Worm (Caenorhabditis elegans) whole organism, L3 larva: ENCODE data around the gene best-22.

Experiments used
- R02D3.7 ChIP-seq: fragments of 150-350 bp; optimal IDR thresholded peaks from 2 replicates; lab custom pipeline; 2014; ENCODE audit warnings: missing biosample characterization, missing genetic modification characterization
- aly-2 ChIP-seq: fragments of 150-350 bp; optimal IDR thresholded peaks from 2 replicates; lab custom pipeline; 2014; ENCODE audit warnings: missing biosample characterization, missing genetic modification characterization
- ceh-16 ChIP-seq: sonication (generic microtip); optimal IDR thresholded peaks from 2 replicates; lab custom pipeline; 2017; ENCODE audit warnings: missing biosample characterization, missing genetic modification characterization
- ceh-82 ChIP-seq: fragments of 150-350 bp; optimal IDR thresholded peaks from 2 replicates; lab custom pipeline; 2014; ENCODE audit warnings: missing biosample characterization, missing genetic modification characterization
- ceh-9 ChIP-seq: sonication (generic microtip); optimal IDR thresholded peaks from 2 replicates; lab custom pipeline; 2018; ENCODE audit warnings: missing biosample characterization, missing genetic modification characterization
- daf-12 ChIP-seq: fragments of 150-350 bp; optimal IDR thresholded peaks from 2 replicates; lab custom pipeline; 2014; ENCODE audit warnings: missing biosample characterization, missing genetic modification reagents, missing genetic modification characterization
- egl-27 ChIP-seq: sonication (generic microtip); optimal IDR thresholded peaks from 4 replicates; lab custom pipeline; 2017; ENCODE audit warnings: missing biosample characterization, missing genetic modification reagents, missing genetic modification characterization
- egl-5 ChIP-seq: fragments of 150-350 bp; optimal IDR thresholded peaks from 2 replicates; lab custom pipeline; 2017; ENCODE audit warnings: missing biosample characterization, missing genetic modification reagents, missing genetic modification characterization, inconsistent platforms
- elt-1 ChIP-seq: fragments of 150-350 bp; optimal IDR thresholded peaks from 2 replicates; lab custom pipeline; 2014; ENCODE audit warnings: missing biosample characterization, missing genetic modification characterization
- elt-2 ChIP-seq: sonication (generic microtip); optimal IDR thresholded peaks from 2 replicates; lab custom pipeline; 2016; ENCODE audit warnings: missing genetic modification reagents, mild to moderate bottlenecking, missing genetic modification characterization, missing compliant biosample characterization
- eor-1 ChIP-seq, 2 experiments: fragments of 150-350 bp; optimal IDR thresholded peaks; 2 replicates each; lab custom pipeline; 2014 to 2018; ENCODE audit warnings: missing biosample characterization in 2 of 2, missing genetic modification characterization in 2 of 2
- fkh-10 ChIP-seq: sonication (generic microtip); optimal IDR thresholded peaks from 2 replicates; lab custom pipeline; 2017; ENCODE audit warnings: missing biosample characterization, missing genetic modification reagents, missing genetic modification characterization
- fkh-2 ChIP-seq: fragments of 150-350 bp; optimal IDR thresholded peaks from 2 replicates; lab custom pipeline; 2014; ENCODE audit warnings: missing biosample characterization, missing genetic modification reagents, missing genetic modification characterization
- jun-1 ChIP-seq: fragments of 150-350 bp; optimal IDR thresholded peaks from 2 replicates; lab custom pipeline; 2014; ENCODE audit warnings: missing biosample characterization, missing genetic modification reagents, missing genetic modification characterization
- lin-15B ChIP-seq: fragments of 150-350 bp; optimal IDR thresholded peaks from 2 replicates; lab custom pipeline; 2014; ENCODE audit warnings: missing biosample characterization, missing genetic modification characterization
- lin-39 ChIP-seq: fragments of 150-350 bp; optimal IDR thresholded peaks from 2 replicates; lab custom pipeline; 2018; ENCODE audit warnings: missing biosample characterization, missing genetic modification reagents, missing genetic modification characterization
- lsy-12 ChIP-seq: sonication (generic microtip); optimal IDR thresholded peaks from 2 replicates; lab custom pipeline; 2016; ENCODE audit warnings: mild to moderate bottlenecking, missing genetic modification characterization, missing compliant biosample characterization
- mdl-1 ChIP-seq: fragments of 150-350 bp; optimal IDR thresholded peaks from 2 replicates; lab custom pipeline; 2014; ENCODE audit warnings: missing biosample characterization, missing genetic modification characterization
- mml-1 ChIP-seq: fragments of 150-350 bp; sonication (generic microtip); optimal IDR thresholded peaks from 3 replicates; lab custom pipeline; 2014; ENCODE audit warnings: missing biosample characterization, missing genetic modification characterization
- nfya-1 ChIP-seq: sonication (generic microtip); optimal IDR thresholded peaks from 2 replicates; lab custom pipeline; 2017; ENCODE audit warnings: missing genetic modification characterization, mild to moderate bottlenecking, missing compliant biosample characterization, antibody characterized with exemption, moderate library complexity; ENCODE audit not compliant: insufficient read depth
- nhr-11 ChIP-seq: fragments of 150-350 bp; optimal IDR thresholded peaks from 2 replicates; lab custom pipeline; 2014; ENCODE audit warnings: missing biosample characterization, missing genetic modification characterization
- nhr-23 ChIP-seq: fragments of 150-350 bp; optimal IDR thresholded peaks from 2 replicates; lab custom pipeline; 2014; ENCODE audit warnings: missing biosample characterization, missing genetic modification reagents, missing genetic modification characterization
- nhr-237 ChIP-seq: fragments of 150-350 bp; optimal IDR thresholded peaks from 2 replicates; lab custom pipeline; 2014; ENCODE audit warnings: missing biosample characterization, missing genetic modification characterization
- nhr-25 ChIP-seq: sonication (generic microtip); optimal IDR thresholded peaks from 2 replicates; lab custom pipeline; 2017; ENCODE audit warnings: missing biosample characterization, missing genetic modification characterization
- nhr-28 ChIP-seq: fragments of 150-350 bp; optimal IDR thresholded peaks from 2 replicates; lab custom pipeline; 2014; ENCODE audit warnings: missing biosample characterization, missing genetic modification characterization
- nhr-67 ChIP-seq: fragments of 150-350 bp; optimal IDR thresholded peaks from 2 replicates; lab custom pipeline; 2014; ENCODE audit warnings: missing biosample characterization, missing genetic modification characterization
- nhr-76 ChIP-seq: fragments of 150-350 bp; sonication (generic microtip); optimal IDR thresholded peaks from 5 replicates; lab custom pipeline; 2014; ENCODE audit warnings: missing biosample characterization, missing genetic modification characterization
- nhr-77 ChIP-seq: fragments of 150-350 bp; optimal IDR thresholded peaks from 2 replicates; lab custom pipeline; 2014; ENCODE audit warnings: missing biosample characterization, missing genetic modification characterization
- pha-4 ChIP-seq: fragments of 150-350 bp; optimal IDR thresholded peaks from 2 replicates; lab custom pipeline; 2014; ENCODE audit warnings: missing biosample characterization, missing genetic modification reagents, missing genetic modification characterization
- pqm-1 ChIP-seq: fragments of 150-350 bp; optimal IDR thresholded peaks from 2 replicates; lab custom pipeline; 2017; ENCODE audit warnings: missing biosample characterization, missing genetic modification characterization, inconsistent platforms
- sea-2 ChIP-seq: fragments of 150-350 bp; sonication (generic microtip); optimal IDR thresholded peaks from 4 replicates; lab custom pipeline; 2014; ENCODE audit warnings: missing biosample characterization, missing genetic modification reagents, missing genetic modification characterization
- snpc-4 ChIP-seq: fragments of 150-350 bp; optimal IDR thresholded peaks from 2 replicates; lab custom pipeline; 2014; ENCODE audit warnings: missing biosample characterization, missing genetic modification characterization
- tbx-2 ChIP-seq: sonication (generic microtip); optimal IDR thresholded peaks from 2 replicates; lab custom pipeline; 2016; ENCODE audit warnings: mild to moderate bottlenecking, missing genetic modification characterization, missing compliant biosample characterization
- unc-39 ChIP-seq: sonication (generic microtip); optimal IDR thresholded peaks from 4 replicates; lab custom pipeline; 2017; ENCODE audit warnings: missing biosample characterization, missing genetic modification characterization
- zag-1 ChIP-seq: fragments of 150-350 bp; optimal IDR thresholded peaks from 2 replicates; lab custom pipeline; 2014; ENCODE audit warnings: missing biosample characterization, missing genetic modification characterization
- ztf-4 ChIP-seq: fragments of 150-350 bp; optimal IDR thresholded peaks from 2 replicates; lab custom pipeline; 2014; ENCODE audit warnings: missing biosample characterization, missing genetic modification characterization

Gene best-22

DNA sequence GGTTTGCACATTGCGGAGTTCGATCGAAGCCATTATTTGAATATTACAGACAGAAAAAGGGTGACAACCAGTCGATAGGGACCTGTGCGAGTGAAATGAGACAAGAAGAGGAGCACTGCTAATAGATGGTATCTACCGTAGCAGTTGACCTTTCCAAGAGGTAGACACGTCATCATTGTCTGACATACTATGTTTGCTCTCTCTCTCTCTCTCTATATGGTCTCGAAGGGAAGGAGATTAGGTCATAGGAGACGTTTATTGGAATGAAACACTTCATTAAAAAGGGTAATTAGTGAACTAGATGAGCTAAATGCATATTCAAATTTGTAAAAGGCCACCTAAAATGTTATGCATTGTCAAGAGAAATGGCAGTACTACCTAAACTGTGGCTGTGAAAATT is 26.3 kb downstream of the best-22 start, which contains the start of gene atz-1:
TSS of gene atz-1 (minus strand) at position 101 of the 400 bp plus-strand sequence.
- no peak for TF ChIP-seq ceh-9
- TF ChIP-seq nhr-77: no peak
- no peak for TF ChIP-seq nfya-1
- no peak for TF ChIP-seq elt-1
- TF ChIP-seq lin-15B: no peak
- TF ChIP-seq nhr-76 (tag; lab: Kevin White, UChicago): no peak
- no peak for TF ChIP-seq nhr-11 (tag; lab: Kevin White, UChicago)
- no peak for TF ChIP-seq nhr-23
- TF ChIP-seq nhr-28: no peak
- no peak for TF ChIP-seq egl-27 (tag; lab: Kevin White, UChicago)
- no peak for TF ChIP-seq snpc-4 (tag; lab: Kevin White, UChicago)
- no peak for TF ChIP-seq fkh-2
- no peak for TF ChIP-seq ceh-82 (tag; lab: Kevin White, UChicago)

ce11 chrIV:12378919-12379318 is 29.2 kb downstream of the best-22 start:
- peak; percentile 76 for TF ChIP-seq pqm-1 (tag; lab: Kevin White, UChicago)
- TF ChIP-seq fkh-2: no peak
- peak; percentile 72 for TF ChIP-seq elt-2 (tag; lab: Kevin White, UChicago)

DNA sequence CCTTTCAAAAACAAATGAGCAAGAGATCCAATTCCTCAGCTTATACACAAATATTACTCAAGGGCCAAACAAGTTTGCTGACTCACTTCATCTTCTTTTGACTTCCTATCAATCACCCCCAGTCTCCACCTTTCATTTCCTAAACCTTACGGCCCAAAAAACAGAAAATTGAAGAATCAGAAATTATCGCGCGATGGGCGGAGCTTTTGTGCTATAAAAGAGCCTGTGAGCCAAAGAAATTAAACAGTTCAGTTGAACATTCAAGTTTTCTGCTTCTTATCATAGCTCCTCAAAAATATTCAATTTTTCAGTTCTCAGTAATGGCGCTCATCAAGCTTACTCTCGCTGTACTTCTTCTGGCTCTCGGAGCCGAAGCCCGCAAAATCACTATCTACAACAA is 30.0 kb downstream of the best-22 start, which contains the start of gene thn-1:
TSS of gene thn-1 (plus strand) at position 301 of the 400 bp plus-strand sequence.
- TF ChIP-seq fkh-10 (GFP tag; lab: Kevin White, UChicago) (no peak), egl-5 (no peak), ceh-9 (no peak), ztf-4 (tag; lab: Kevin White, UChicago) (no peak), mdl-1 (tag; lab: Kevin White, UChicago) (no peak), nfya-1 (no peak), daf-12 (tag; lab: Kevin White, UChicago) (no peak), R02D3.7 (no peak), eor-1 (tag; optimal IDR thresholded peaks at IDR 0.05; lab: Kevin White, UChicago) (no peak), nhr-25 (tag; lab: Kevin White, UChicago) (no peak), nhr-237 (tag; lab: Kevin White, UChicago) (no peak), jun-1 (tag; lab: Kevin White, UChicago) (no peak), ceh-16 (tag; lab: Kevin White, UChicago) (no peak), tbx-2 (tag; lab: Kevin White, UChicago) (no peak), pha-4 (tag; lab: Kevin White, UChicago) (no peak), lin-15B (no peak), elt-1 (no peak), elt-2 (tag; lab: Kevin White, UChicago) (no peak), nhr-67 (tag; lab: Kevin White, UChicago) (no peak)
- TF ChIP-seq, all 47 proteins: peak for 0

DNA sequence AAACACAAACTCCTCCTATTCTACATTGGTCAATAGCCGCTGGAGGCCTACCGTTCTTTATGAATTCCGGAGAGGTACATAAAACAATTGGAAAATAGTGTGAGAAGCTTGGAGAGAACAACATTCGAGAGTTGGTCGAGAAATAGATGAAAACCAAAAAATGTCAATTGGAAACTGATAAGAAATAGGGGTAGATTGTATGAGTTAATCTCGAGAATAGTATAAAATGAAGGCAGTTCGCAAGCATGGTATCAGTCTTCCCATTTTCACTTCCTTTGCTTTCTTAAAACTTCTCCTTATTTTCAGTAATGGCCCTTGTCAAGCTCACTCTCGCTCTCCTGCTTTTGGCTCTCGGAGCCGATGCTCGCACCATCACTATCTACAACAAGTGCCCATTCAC is 33.1 kb downstream of the best-22 start, which contains the start of gene thn-2:
TSS of gene thn-2 (plus strand) at position 307 of the 400 bp plus-strand sequence.
- TF ChIP-seq R02D3.7 (no peak), elt-2 (tag; lab: Kevin White, UChicago) (peak; percentile 26), aly-2 (tag; lab: Kevin White, UChicago) (no peak)

ce11 chrIV:12385061-12385460 is 35.3 kb downstream of the best-22 start, which contains the start of gene F28D1.6:
Gene F28D1.6, minus strand, starts transcription at chrIV:12385161.
- TF ChIP-seq zag-1 (tag; lab: Kevin White, UChicago) (no peak), lin-39 (tag; lab: Kevin White, UChicago) (no peak), elt-1 (no peak), nhr-28 (no peak)

DNA sequence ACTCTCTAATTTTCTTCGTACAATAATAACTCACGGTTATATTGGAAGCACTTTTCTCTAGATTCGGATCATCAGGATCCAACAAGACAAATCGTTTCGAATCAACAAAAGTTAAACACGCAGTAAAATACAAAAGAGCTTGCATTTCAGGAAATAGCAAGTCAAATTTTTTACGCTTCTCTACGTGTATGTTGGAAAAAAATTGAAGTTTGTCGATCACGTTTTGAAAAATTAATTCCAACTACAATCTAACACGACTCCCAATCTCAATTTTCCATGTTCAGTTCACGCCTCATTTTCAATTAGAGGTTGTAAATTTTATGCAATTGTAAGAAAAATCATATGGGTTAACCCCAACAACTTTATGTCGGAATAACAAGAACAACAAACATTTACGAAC is 40.2 kb downstream of the best-22 start, which contains the start of gene spe-45:
TSS of gene spe-45 (minus strand) at position 145 of the 400 bp plus-strand sequence.
- TF ChIP-seq ceh-9 (no peak), egl-27 (tag; lab: Kevin White, UChicago) (no peak), sea-2 (GFP tag; lab: Kevin White, UChicago) (no peak), nfya-1 (no peak), daf-12 (tag; lab: Kevin White, UChicago) (no peak), nhr-11 (tag; lab: Kevin White, UChicago) (no peak), nhr-237 (tag; lab: Kevin White, UChicago) (no peak), elt-1 (no peak), mml-1 (tag; lab: Kevin White, UChicago) (no peak), egl-5 (no peak), lsy-12 (tag; lab: Kevin White, UChicago) (no peak), unc-39 (tag; lab: Kevin White, UChicago) (no peak), nhr-67 (tag; lab: Kevin White, UChicago) (no peak)
